Fruit fly (Drosophila melanogaster) whole organism, wandering third instar larva: ENCODE data around the gene CG1910.

Experiments
- Hr78 ChIP-seq: fragments of >200 bp; optimal IDR thresholded peaks from 2 replicates; lab custom pipeline; 2017; ENCODE audit warnings: missing biosample characterization, missing genetic modification characterization
- Myc ChIP-seq: fragments of >200 bp; optimal IDR thresholded peaks from 2 replicates; lab custom pipeline; 2017

dm6 chr3R:31713306-31714123 is 33.9 kb upstream of the CG1910 start, which contains the start of gene ttk:
- TF ChIP-seq Myc (lab: Kevin White, UChicago) (no peak), Hr78 (GFP tag; lab: Kevin White, UChicago) (no peak)
